Worm (Caenorhabditis elegans): ENCODE data around the gene rde-1.

- TF ChIP-seq pqm-1 (tag; optimal IDR thresholded peaks at IDR 0.05) (no peak), elt-2 (tag; optimal IDR thresholded peaks at IDR 0.05) (no peak)
Observed at ce11 chrV:9983529-9983928, 7.9 kb downstream of the rde-1 start.
